Fruit fly (Drosophila melanogaster): Measurements from ENCODE around the gene Smr.
A peak's percentile ranks its signal among the peaks of the same experiment; 100 is the strongest.

The Smr gene

DNA sequence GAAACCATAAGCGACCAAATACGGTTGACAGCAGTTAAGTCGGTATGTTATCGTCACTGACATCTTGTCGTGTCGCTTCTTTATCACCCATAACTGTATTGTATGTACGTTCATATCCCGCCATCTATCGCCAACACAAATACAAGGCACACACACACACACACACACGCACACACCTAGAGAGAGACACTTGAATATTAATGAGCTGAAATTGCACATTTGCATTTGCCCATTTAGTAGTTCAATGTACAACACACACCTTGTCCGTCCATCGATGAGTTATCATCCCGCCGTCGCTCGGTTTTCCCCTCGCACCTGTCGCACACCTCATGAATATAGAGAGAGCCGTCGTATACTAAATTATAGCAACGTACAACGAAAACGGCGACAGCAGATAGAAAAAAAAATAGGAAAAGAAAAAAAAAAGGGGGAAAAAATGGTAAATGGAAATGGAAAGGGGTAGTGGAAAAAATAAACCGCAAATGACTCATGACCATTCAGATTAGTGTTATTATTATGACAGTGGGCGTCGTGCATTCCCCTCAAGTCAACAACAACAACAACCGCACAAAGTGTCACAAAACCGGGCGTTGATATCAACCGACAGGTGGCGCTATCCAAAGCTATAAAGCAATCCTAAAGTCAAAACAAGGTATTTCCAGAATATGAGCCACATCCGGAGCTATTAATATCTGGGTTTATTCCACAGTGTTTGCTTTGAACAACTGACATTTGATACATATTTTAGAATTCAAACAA is 21.1 kb downstream of the Smr start:
- TF ChIP-seq vvl (GFP tag; IDR thresholded peaks at IDR 0.05) (peak; percentile 67; the same call in 1 of the 2 replicates), kni (GFP tag; optimal IDR thresholded peaks at IDR 0.05) (peak; percentile 11), tll (GFP tag; optimal IDR thresholded peaks at IDR 0.05) (no peak), CG6254 (GFP tag; optimal IDR thresholded peaks at IDR 0.05) (no peak), Drgx (GFP tag; IDR thresholded peaks at IDR 0.05) (peak; percentile 22; the same call in 1 of the 2 replicates), grn (GFP tag; optimal IDR thresholded peaks at IDR 0.05) (peak; percentile 48), CG17612 (GFP tag; IDR thresholded peaks at IDR 0.05) (no peak), CG13296 (GFP tag; optimal IDR thresholded peaks at IDR 0.05) (no peak), Dad (GFP tag; optimal IDR thresholded peaks at IDR 0.05) (no peak), CG17359 (tag; optimal IDR thresholded peaks at IDR 0.05) (peak; percentile 48), unpg (GFP tag; optimal IDR thresholded peaks at IDR 0.05) (no peak), CG11247 (GFP tag; IDR thresholded peaks at IDR 0.05) (no peak), cg (GFP tag; optimal IDR thresholded peaks at IDR 0.05) (peak; percentile 29), CTCF (GFP tag; optimal IDR thresholded peaks at IDR 0.05) (peak; percentile 87), CG4360 (GFP tag; IDR thresholded peaks at IDR 0.05) (peak; percentile 41; the same call in 1 of the 2 replicates), crol (GFP tag; IDR thresholded peaks at IDR 0.05) (peak; percentile 55), Med (GFP tag) (peak; percentile 52), Ets65A (GFP tag) (peak; percentile 3), CG8290 (GFP tag; optimal IDR thresholded peaks at IDR 0.05) (no peak), CG8290 (tag; optimal IDR thresholded peaks at IDR 0.05) (peak in 1 of 2 experiments; percentile 3), abd-A (tag; optimal IDR thresholded peaks at IDR 0.05) (peak; percentile 39), CG4328 (GFP tag; optimal IDR thresholded peaks at IDR 0.05) (no peak), sqz (GFP tag; optimal IDR thresholded peaks at IDR 0.05) (peak; percentile 62)

DNA sequence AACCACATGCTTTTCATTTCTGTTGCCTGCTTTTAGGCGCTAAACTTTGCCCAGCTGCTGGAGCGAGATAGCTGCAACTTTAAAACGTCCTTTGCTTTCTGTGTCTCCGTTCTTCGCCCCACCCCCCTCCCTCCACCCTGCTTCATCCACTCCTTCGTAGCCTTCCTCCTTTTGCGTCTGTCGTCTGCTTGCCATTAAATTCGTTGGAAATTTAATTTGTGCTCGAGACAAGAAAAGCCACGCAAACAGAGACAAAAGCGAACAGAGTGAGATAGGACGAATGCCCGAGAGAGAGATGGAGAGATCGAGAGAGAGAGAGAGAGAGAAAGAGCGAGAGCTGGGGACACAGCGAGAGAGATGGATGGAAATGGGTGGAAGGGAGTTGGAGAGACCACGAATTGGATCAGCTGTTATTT is 22.5 kb downstream of the Smr start:
- peak; percentile 63; the same call in 1 of the 2 replicates for TF ChIP-seq crol (GFP tag; IDR thresholded peaks at IDR 0.05)
- TF ChIP-seq sqz (GFP tag; optimal IDR thresholded peaks at IDR 0.05) = peak; percentile 19
- no peak for TF ChIP-seq CG15696 (tag; optimal IDR thresholded peaks at IDR 0.05)
- TF ChIP-seq CG8388 (GFP tag; optimal IDR thresholded peaks at IDR 0.05) = no peak
- TF ChIP-seq CG9876 (GFP tag; optimal IDR thresholded peaks at IDR 0.05) = no peak
- TF ChIP-seq CG8290 (GFP tag; optimal IDR thresholded peaks at IDR 0.05) = peak; percentile 55
- TF ChIP-seq CG8290 (tag; optimal IDR thresholded peaks at IDR 0.05) = peak; percentile 12 to 88
- peak; percentile 14; the same call in 1 of the 2 replicates for TF ChIP-seq Adf1 (GFP tag; IDR thresholded peaks at IDR 0.05)
- TF ChIP-seq Med (GFP tag) = peak; percentile 37
- TF ChIP-seq CG1832 (GFP tag; optimal IDR thresholded peaks at IDR 0.05) = peak; percentile 89
- TF ChIP-seq abd-A (tag; optimal IDR thresholded peaks at IDR 0.05) = peak; percentile 71
- TF ChIP-seq sim (GFP tag; IDR thresholded peaks at IDR 0.05) = 0 out of 2 replicates have a peak, but pooled peaks have one; percentile 19
- peak; percentile 41; the same call in 1 of the 2 replicates for TF ChIP-seq chm (GFP tag; IDR thresholded peaks at IDR 0.05)
- no peak for TF ChIP-seq CG18262 (tag; optimal IDR thresholded peaks at IDR 0.05)
- TF ChIP-seq Lhr (GFP tag; optimal IDR thresholded peaks at IDR 0.05) = no peak
- TF ChIP-seq ash1 (GFP tag; optimal IDR thresholded peaks at IDR 0.05) = peak; percentile 73
- peak; percentile 63 to 78 for TF ChIP-seq Trl (optimal IDR thresholded peaks at IDR 0.05)
- TF ChIP-seq Trl (GFP tag; optimal IDR thresholded peaks at IDR 0.05) = no peak
- TF ChIP-seq CG5180 (GFP tag; optimal IDR thresholded peaks at IDR 0.05) = peak; percentile 81
- TF ChIP-seq CG2199 (GFP tag; IDR thresholded peaks at IDR 0.05) = 0 out of 3 replicates have a peak, but pooled peaks have one; percentile 35
- no peak for TF ChIP-seq pan (optimal IDR thresholded peaks at IDR 0.05)
- TF ChIP-seq pan (GFP tag; optimal IDR thresholded peaks at IDR 0.05 in 1 of 2, IDR thresholded peaks at IDR 0.05 in 1 of 2) = peak in 1 of 2 experiments; percentile 17
- peak in 1 of 2 experiments; percentile 41 for TF ChIP-seq crp (GFP tag; optimal IDR thresholded peaks at IDR 0.05)
- TF ChIP-seq psq (GFP tag; optimal IDR thresholded peaks at IDR 0.05) = peak; percentile 15
